Fruit fly (Drosophila melanogaster) whole organism, prepupa: Measurements from ENCODE around the gene Syx4.

ENCODE experiments used
- Blimp-1 ChIP-seq: fragments of 200-800 bp; sonication (Bioruptor generic); optimal IDR thresholded peaks from 3 replicates; lab custom pipeline; 2017; ENCODE audit warnings: missing biosample characterization, missing genetic modification characterization, mild to moderate bottlenecking, moderate library complexity, missing genetic modification reagents
- CG10631 ChIP-seq: fragments of 200-800 bp; sonication (Bioruptor generic); optimal IDR thresholded peaks from 2 replicates; lab custom pipeline; 2016; ENCODE audit warnings: missing biosample characterization, missing genetic modification characterization
- CG10669 ChIP-seq: fragments of 200-800 bp; sonication (Bioruptor generic); optimal IDR thresholded peaks from 3 replicates; lab custom pipeline; 2018; ENCODE audit warnings: missing biosample characterization, mild to moderate bottlenecking, missing genetic modification characterization, moderate library complexity
- CG11294 ChIP-seq: fragments of 200-800 bp; sonication (Bioruptor generic); IDR thresholded peaks from 2 replicates; pipeline ENCODE4 v1.3.6; 2022; ENCODE audit warnings: missing biosample characterization, missing genetic modification characterization
- CG15336 ChIP-seq: fragments of 200-800 bp; sonication (Bioruptor generic); IDR thresholded peaks from 2 replicates; pipeline ENCODE4 v1.3.6; 2022; ENCODE audit warnings: missing biosample characterization, missing genetic modification characterization
- CG1621 ChIP-seq: fragments of 200-800 bp; sonication (Bioruptor generic); optimal IDR thresholded peaks from 3 replicates; lab custom pipeline; 2018; ENCODE audit warnings: missing biosample characterization, mild to moderate bottlenecking, missing genetic modification characterization
- CG3032 ChIP-seq: fragments of 200-800 bp; optimal IDR thresholded peaks from 2 replicates; lab custom pipeline; 2019; ENCODE audit warnings: missing biosample characterization, mild to moderate bottlenecking, missing genetic modification characterization, moderate library complexity
- CG32006 ChIP-seq: fragments of 200-800 bp; sonication (Bioruptor generic); optimal IDR thresholded peaks from 3 replicates; lab custom pipeline; 2017; ENCODE audit warnings: missing biosample characterization, mild to moderate bottlenecking, missing genetic modification characterization
- CG3919 ChIP-seq: fragments of 200-800 bp; sonication (Bioruptor generic); optimal IDR thresholded peaks from 3 replicates; lab custom pipeline; 2016; ENCODE audit warnings: missing biosample characterization, missing genetic modification characterization
- CG4318 ChIP-seq: fragments of 200-800 bp; sonication (Bioruptor generic); optimal IDR thresholded peaks from 3 replicates; lab custom pipeline; 2017; ENCODE audit warnings: missing biosample characterization, mild to moderate bottlenecking, missing genetic modification characterization
- CG6163 ChIP-seq: fragments of 200-800 bp; sonication (Bioruptor generic); IDR thresholded peaks from 3 replicates; pipeline ENCODE4 v1.3.6; 2022; ENCODE audit warnings: missing biosample characterization, missing genetic modification characterization
- CG6276 ChIP-seq: fragments of 200-800 bp; sonication (Bioruptor generic); optimal IDR thresholded peaks from 2 replicates; lab custom pipeline; 2017; ENCODE audit warnings: missing biosample characterization, mild to moderate bottlenecking, missing genetic modification characterization
- CG6808 ChIP-seq: fragments of 200-800 bp; sonication (Bioruptor generic); optimal IDR thresholded peaks from 3 replicates; lab custom pipeline; 2017; ENCODE audit warnings: missing biosample characterization, missing genetic modification characterization, mild to moderate bottlenecking, moderate library complexity, missing genetic modification reagents
- CG6854 ChIP-seq: fragments of 200-800 bp; sonication (Bioruptor generic); optimal IDR thresholded peaks from 2 replicates; lab custom pipeline; 2017; ENCODE audit warnings: missing biosample characterization, mild to moderate bottlenecking, missing genetic modification characterization
- CG8119 ChIP-seq: fragments of 200-800 bp; sonication (Bioruptor generic); IDR thresholded peaks from 3 replicates; pipeline ENCODE4 v1.3.6; 2022; ENCODE audit warnings: missing biosample characterization, missing genetic modification characterization
- CG8319 ChIP-seq: fragments of 200-800 bp; sonication (Bioruptor generic); optimal IDR thresholded peaks from 3 replicates; lab custom pipeline; 2016; ENCODE audit warnings: missing biosample characterization, missing genetic modification characterization
- CG9139 ChIP-seq: fragments of 200-800 bp; sonication (Bioruptor generic); optimal IDR thresholded peaks from 3 replicates; lab custom pipeline; 2017; ENCODE audit warnings: missing biosample characterization, mild to moderate bottlenecking, missing genetic modification characterization
- Eip75B ChIP-seq: fragments of 200-800 bp; sonication (Bioruptor generic); optimal IDR thresholded peaks from 3 replicates; lab custom pipeline; 2016; ENCODE audit warnings: missing biosample characterization, missing genetic modification characterization
- Eip78C ChIP-seq: fragments of 200-800 bp; sonication (Bioruptor generic); peaks from one replicate; lab custom pipeline; 2016; ENCODE audit warnings: missing biosample characterization, missing genetic modification characterization
- Ets21C ChIP-seq: fragments of 200-800 bp; sonication (Bioruptor generic); optimal IDR thresholded peaks from 3 replicates; lab custom pipeline; 2016; ENCODE audit warnings: missing biosample characterization, missing genetic modification characterization
- Ets96B ChIP-seq: fragments of 200-800 bp; optimal IDR thresholded peaks from 2 replicates; lab custom pipeline; 2019; ENCODE audit warnings: missing biosample characterization, mild to moderate bottlenecking, missing genetic modification characterization, moderate library complexity
- Gug ChIP-seq: fragments of 200-800 bp; sonication (Bioruptor generic); IDR thresholded peaks from 2 replicates; pipeline ENCODE4 v1.3.6; 2022; ENCODE audit warnings: missing biosample characterization, missing genetic modification characterization
- Hr39 ChIP-seq: fragments of 200-800 bp; sonication (Bioruptor generic); optimal IDR thresholded peaks from 2 replicates; lab custom pipeline; 2016; ENCODE audit warnings: missing biosample characterization, missing genetic modification characterization
- Hr4 ChIP-seq: fragments of 200-800 bp; sonication (Bioruptor generic); optimal IDR thresholded peaks from 3 replicates; lab custom pipeline; 2016; ENCODE audit warnings: missing biosample characterization, missing genetic modification characterization
- Smox ChIP-seq: fragments of 200-800 bp; sonication (Bioruptor generic); optimal IDR thresholded peaks from 3 replicates; lab custom pipeline; 2016; ENCODE audit warnings: missing biosample characterization, missing genetic modification characterization
- Sox102F ChIP-seq: fragments of 200-800 bp; sonication (Bioruptor generic); optimal IDR thresholded peaks from 2 replicates; lab custom pipeline; 2016; ENCODE audit warnings: missing biosample characterization, mild to moderate bottlenecking, missing genetic modification characterization
- Sox14 ChIP-seq: fragments of 200-800 bp; sonication (Bioruptor generic); optimal IDR thresholded peaks from 3 replicates; lab custom pipeline; 2016; ENCODE audit warnings: missing biosample characterization, missing genetic modification characterization
- achi ChIP-seq: fragments of 200-800 bp; sonication (Bioruptor generic); optimal IDR thresholded peaks from 3 replicates; lab custom pipeline; 2016; ENCODE audit warnings: missing biosample characterization, missing genetic modification characterization
- cyc ChIP-seq: fragments of 200-800 bp; sonication (Bioruptor generic); optimal IDR thresholded peaks from 3 replicates; lab custom pipeline; 2016; ENCODE audit warnings: missing biosample characterization, missing genetic modification characterization
- dac ChIP-seq: fragments of 200-800 bp; sonication (Bioruptor generic); optimal IDR thresholded peaks from 2 replicates; lab custom pipeline; 2017; ENCODE audit warnings: missing biosample characterization, mild to moderate bottlenecking, missing genetic modification characterization
- dsx ChIP-seq: fragments of 200-800 bp; optimal IDR thresholded peaks from 3 replicates; lab custom pipeline; 2019; ENCODE audit warnings: missing biosample characterization, mild to moderate bottlenecking, missing genetic modification characterization, moderate library complexity; ENCODE audit not compliant: poor library complexity, severe bottlenecking
- eg ChIP-seq: fragments of 200-800 bp; sonication (Bioruptor generic); IDR thresholded peaks from 3 replicates; pipeline ENCODE4 v1.3.6; 2022; ENCODE audit warnings: missing biosample characterization, missing genetic modification characterization
- esn ChIP-seq: fragments of 200-800 bp; sonication (Bioruptor generic); optimal IDR thresholded peaks from 2 replicates; lab custom pipeline; 2016; ENCODE audit warnings: missing biosample characterization, mild to moderate bottlenecking, missing genetic modification characterization, moderate library complexity
- fkh ChIP-seq: fragments of 200-800 bp; sonication (Bioruptor generic); optimal IDR thresholded peaks from 3 replicates; lab custom pipeline; 2017; ENCODE audit warnings: missing biosample characterization, mild to moderate bottlenecking, missing genetic modification characterization, moderate library complexity
- lz ChIP-seq: fragments of 200-800 bp; sonication (Bioruptor generic); optimal IDR thresholded peaks from 3 replicates; lab custom pipeline; 2016; ENCODE audit warnings: missing biosample characterization, missing genetic modification characterization
- net ChIP-seq: fragments of 200-800 bp; sonication (Bioruptor generic); optimal IDR thresholded peaks from 3 replicates; lab custom pipeline; 2016; ENCODE audit warnings: missing biosample characterization, missing genetic modification characterization
- pdm3 ChIP-seq: fragments of 200-800 bp; sonication (Bioruptor generic); optimal IDR thresholded peaks from 3 replicates; lab custom pipeline; 2016; ENCODE audit warnings: missing biosample characterization, missing genetic modification characterization
- spab ChIP-seq: fragments of 200-800 bp; sonication (Bioruptor generic); optimal IDR thresholded peaks from 2 replicates; lab custom pipeline; 2017; ENCODE audit warnings: missing biosample characterization, mild to moderate bottlenecking, missing genetic modification characterization, missing genetic modification reagents
- ss ChIP-seq, 2 experiments: fragments of 200-800 bp; sonication (Bioruptor generic); optimal IDR thresholded peaks; 2 replicates in 1 of 2; 3 replicates in 1 of 2; lab custom pipeline; 2017 to 2018; ENCODE audit warnings: mild to moderate bottlenecking in 2 of 2, missing biosample characterization in 2 of 2, missing genetic modification characterization in 2 of 2, moderate library complexity in 1 of 2
- svp ChIP-seq: fragments of 200-800 bp; sonication (Bioruptor generic); peaks from one replicate; lab custom pipeline; 2016; ENCODE audit warnings: missing biosample characterization, missing genetic modification characterization
- topi ChIP-seq: fragments of 200-800 bp; sonication (Bioruptor generic); optimal IDR thresholded peaks from 3 replicates; lab custom pipeline; 2016; ENCODE audit warnings: missing biosample characterization, missing genetic modification characterization
- vri ChIP-seq: fragments of 200-800 bp; sonication (Bioruptor generic); optimal IDR thresholded peaks from 3 replicates; lab custom pipeline; 2016; ENCODE audit warnings: missing biosample characterization, mild to moderate bottlenecking, missing genetic modification characterization

Syx4 gene

dm6 chrX:2744042-2744441 lies at the start of gene Syx4 (continued):
- TF ChIP-seq CG3032 (tag; lab: Kevin White, UChicago), result peak; percentile 85
- peak; percentile 79 for TF ChIP-seq CG8319 (GFP tag; lab: Kevin White, UChicago)
- peak; percentile 92 for TF ChIP-seq Sox14 (GFP tag; lab: Kevin White, UChicago)
- TF ChIP-seq Ets96B (tag; lab: Kevin White, UChicago), result peak; percentile 90
- TF ChIP-seq CG11294 (GFP tag; lab: Robert Waterston, UW), result peak; percentile 92
- TF ChIP-seq CG9139 (GFP tag; lab: Kevin White, UChicago), result peak; percentile 75
- peak; percentile 91 for TF ChIP-seq CG3919 (GFP tag; lab: Kevin White, UChicago)
- TF ChIP-seq CG32006 (GFP tag; lab: Kevin White, UChicago), result peak; percentile 92

- TF ChIP-seq cyc (no peak), CG6163 (GFP tag; lab: Robert Waterston, UW) (0 out of 3 replicates have a peak, but pooled peaks have one; percentile 6)
Measured at dm6 chrX:2791898-2792297, 48.0 kb upstream of the Syx4 start.

dm6 chrX:2790055-2790617 lies 46.3 kb upstream of the Syx4 start, which contains the start of gene CG32795:
TSS of gene CG32795 (minus strand) at chrX:2790567.
- no peak for TF ChIP-seq Eip75B (GFP tag; lab: Kevin White, UChicago)
- TF ChIP-seq Sox14 (GFP tag; lab: Kevin White, UChicago), result peak; percentile 77
- TF ChIP-seq CG1621 (tag; lab: Kevin White, UChicago), result no peak
- TF ChIP-seq svp (GFP tag; lab: Kevin White, UChicago), result peak; percentile 95
- TF ChIP-seq Sox102F, result peak; percentile 12
- TF ChIP-seq net, result no peak
- TF ChIP-seq pdm3 (GFP tag; lab: Kevin White, UChicago), result peak; percentile 33
- peak; percentile 29 for TF ChIP-seq achi
- peak; percentile 10 for TF ChIP-seq Smox (GFP tag; lab: Kevin White, UChicago)
- TF ChIP-seq vri (GFP tag; lab: Kevin White, UChicago), result peak; percentile 22
- peak; percentile 17 for TF ChIP-seq CG10631
- TF ChIP-seq esn (GFP tag; lab: Kevin White, UChicago), result peak; percentile 12
- peak; percentile 9 for TF ChIP-seq dsx (GFP tag; lab: Kevin White, UChicago)
- TF ChIP-seq eg (GFP tag; lab: Robert Waterston, UW), result peak; percentile 11; the same call in 1 of the 3 replicates
- TF ChIP-seq Gug (GFP tag; lab: Robert Waterston, UW), result no peak
- TF ChIP-seq Hr4 (GFP tag; lab: Kevin White, UChicago), result peak; percentile 36
- peak; percentile 96 for TF ChIP-seq Hr39
- peak; percentile 26 for TF ChIP-seq topi (GFP tag; lab: Kevin White, UChicago)
- TF ChIP-seq CG10669 (GFP tag; lab: Kevin White, UChicago), result no peak
- no peak for TF ChIP-seq Ets21C (GFP tag; lab: Kevin White, UChicago)
- TF ChIP-seq Eip78C (GFP tag; lab: Kevin White, UChicago), result peak; percentile 88
- TF ChIP-seq CG6276 (GFP tag; lab: Kevin White, UChicago), result peak; percentile 17
- no peak for TF ChIP-seq ss (GFP tag; optimal IDR thresholded peaks at IDR 0.05; lab: Kevin White, UChicago)
- TF ChIP-seq, all 60 proteins: peak for 16

dm6 chrX:2789285-2790054 lies 45.6 kb upstream of the Syx4 start:
- peak; percentile 5 for TF ChIP-seq spab (GFP tag; lab: Kevin White, UChicago)
- TF ChIP-seq eg (GFP tag; lab: Robert Waterston, UW), result peak; percentile 45; the same call in 1 of the 3 replicates
- peak; percentile 63 for TF ChIP-seq CG6808 (GFP tag; lab: Kevin White, UChicago)
- no peak for TF ChIP-seq Eip75B (GFP tag; lab: Kevin White, UChicago)
- peak; percentile 30; the same call in 1 of the 3 replicates for TF ChIP-seq CG8119 (GFP tag; lab: Robert Waterston, UW)
- TF ChIP-seq CG6276 (GFP tag; lab: Kevin White, UChicago), result peak; percentile 45
- no peak for TF ChIP-seq dac (GFP tag; lab: Kevin White, UChicago)
- no peak for TF ChIP-seq lz (GFP tag; lab: Kevin White, UChicago)
- TF ChIP-seq svp (GFP tag; lab: Kevin White, UChicago), result no peak
- TF ChIP-seq CG4318 (GFP tag; lab: Kevin White, UChicago), result no peak
- TF ChIP-seq CG15336 (GFP tag; lab: Robert Waterston, UW), result peak; percentile 46
- TF ChIP-seq Gug (GFP tag; lab: Robert Waterston, UW), result 0 out of 2 replicates have a peak, but pooled peaks have one; percentile 10
- peak; percentile 19 for TF ChIP-seq CG32006 (GFP tag; lab: Kevin White, UChicago)
- TF ChIP-seq Ets96B (tag; lab: Kevin White, UChicago), result peak; percentile 6
- TF ChIP-seq fkh (GFP tag; lab: Kevin White, UChicago), result peak; percentile 57
- no peak for TF ChIP-seq Sox14 (GFP tag; lab: Kevin White, UChicago)
- no peak for TF ChIP-seq Eip78C (GFP tag; lab: Kevin White, UChicago)
- TF ChIP-seq CG9139 (GFP tag; lab: Kevin White, UChicago), result peak; percentile 28
- TF ChIP-seq dsx (GFP tag; lab: Kevin White, UChicago), result no peak
- no peak for TF ChIP-seq CG6854
- TF ChIP-seq Blimp-1 (GFP tag; lab: Kevin White, UChicago), result no peak
